Worm (Caenorhabditis elegans): Measurements from ENCODE around the gene btb-14.

ce11 chrII:12387980-12388379 lies 4.7 kb downstream of the btb-14 start, which contains the start of gene sre-41:
- TF ChIP-seq Y48G9A.11 (GFP tag; IDR thresholded peaks at IDR 0.05), result no peak
- TF ChIP-seq skn-1 (tag; optimal IDR thresholded peaks at IDR 0.05), result no peak
- TF ChIP-seq pqm-1 (tag; optimal IDR thresholded peaks at IDR 0.05), result no peak
- no peak for TF ChIP-seq snpc-4 (tag; optimal IDR thresholded peaks at IDR 0.05)
- TF ChIP-seq Y75B8A.6 (GFP tag; IDR thresholded peaks at IDR 0.05), result no peak
- no peak for TF ChIP-seq unc-39 (tag; optimal IDR thresholded peaks at IDR 0.05)
- TF ChIP-seq fos-1 (tag; optimal IDR thresholded peaks at IDR 0.05), result no peak
- TF ChIP-seq ZK337.2 (GFP tag; IDR thresholded peaks at IDR 0.05), result no peak
- TF ChIP-seq nhr-41 (GFP tag; IDR thresholded peaks at IDR 0.05), result no peak

Data from whole organism, L4 larva.